Fruit fly (Drosophila melanogaster): ENCODE measurements around the gene CG8833.

DNA sequence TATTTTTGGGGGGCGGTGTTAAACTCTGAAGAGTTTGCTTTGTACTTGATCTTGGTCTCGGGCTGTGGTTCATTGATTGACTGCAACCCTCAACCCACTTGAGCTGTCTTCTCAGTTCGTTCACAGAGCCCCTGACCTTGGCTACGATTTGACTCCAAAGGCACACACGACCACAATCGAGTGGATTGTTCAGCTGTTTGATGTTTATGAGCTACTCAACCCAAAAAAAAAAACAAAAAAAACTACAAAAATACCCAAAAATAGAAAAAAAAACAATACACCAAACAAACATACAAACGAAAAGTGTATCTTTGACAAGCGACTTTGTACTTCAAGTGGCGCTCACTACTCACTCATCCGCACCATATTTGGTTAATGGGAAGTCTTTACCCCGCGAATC, 14.2 kb downstream of the CG8833 start:
- TF ChIP-seq gce (GFP tag; IDR thresholded peaks at IDR 0.05) (no peak), CG17359 (tag; optimal IDR thresholded peaks at IDR 0.05) (no peak), Nf-YA (GFP tag; IDR thresholded peaks at IDR 0.05) (no peak), Nf-YC (tag; optimal IDR thresholded peaks at IDR 0.05) (no peak), sr (GFP tag; IDR thresholded peaks at IDR 0.05) (no peak), CG2120 (GFP tag; optimal IDR thresholded peaks at IDR 0.05) (no peak), CG6765 (GFP tag; optimal IDR thresholded peaks at IDR 0.05) (no peak), Jarid2 (GFP tag; optimal IDR thresholded peaks at IDR 0.05) (no peak), pros (GFP tag; optimal IDR thresholded peaks at IDR 0.05) (no peak), luna (GFP tag; optimal IDR thresholded peaks at IDR 0.05) (no peak), ac (GFP tag; optimal IDR thresholded peaks at IDR 0.05) (no peak), bbx (GFP tag; IDR thresholded peaks at IDR 0.05; ENCODE audit: partially characterized antibody) (no peak)

Measured in whole organism, embryonic.